Worm (Caenorhabditis elegans): Measurements from ENCODE around the gene T28D9.11.

T28D9.11 gene

DNA sequence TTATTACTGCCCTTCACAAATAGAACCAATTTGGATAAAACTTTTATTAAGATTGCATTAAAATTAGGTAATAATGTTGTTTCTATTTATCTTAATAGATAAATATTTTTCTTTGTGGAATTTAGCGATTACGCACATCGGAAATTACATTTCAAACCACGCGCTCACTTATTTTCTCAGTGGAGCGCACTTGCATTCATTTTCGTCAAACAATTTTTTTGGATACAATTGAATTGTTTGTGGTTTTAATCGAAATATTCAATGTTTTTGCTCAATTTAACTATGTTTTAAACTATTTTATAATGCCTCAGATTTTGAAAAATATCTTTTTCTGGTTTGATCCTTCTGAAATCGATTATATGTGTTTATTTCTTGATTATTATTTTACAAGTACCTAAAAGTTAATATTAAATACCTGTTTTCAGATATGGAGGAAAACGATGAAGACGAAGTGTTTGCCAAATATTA, 44.2 kb upstream of the T28D9.11 start, which contains the start of gene utp-20:
TSS of gene utp-20 (plus strand) at position 418 of the 468 bp plus-strand sequence.
- TF ChIP-seq che-1 (tag; optimal IDR thresholded peaks at IDR 0.05) = no peak
- peak; percentile 5 for TF ChIP-seq nfya-1 (tag; optimal IDR thresholded peaks at IDR 0.05)
- peak; percentile 26 for TF ChIP-seq ceh-31 (tag; optimal IDR thresholded peaks at IDR 0.05)
- no peak for TF ChIP-seq nhr-232 (tag; optimal IDR thresholded peaks at IDR 0.05)
- peak; percentile 70 for TF ChIP-seq hlh-30 (tag; optimal IDR thresholded peaks at IDR 0.05; ENCODE audit: insufficient read depth)
- peak; percentile 81 for TF ChIP-seq unc-42 (tag; optimal IDR thresholded peaks at IDR 0.05)
- TF ChIP-seq tbx-2 (tag; optimal IDR thresholded peaks at IDR 0.05) = no peak
- no peak for TF ChIP-seq ceh-6 (GFP tag; optimal IDR thresholded peaks at IDR 0.05)

DNA sequence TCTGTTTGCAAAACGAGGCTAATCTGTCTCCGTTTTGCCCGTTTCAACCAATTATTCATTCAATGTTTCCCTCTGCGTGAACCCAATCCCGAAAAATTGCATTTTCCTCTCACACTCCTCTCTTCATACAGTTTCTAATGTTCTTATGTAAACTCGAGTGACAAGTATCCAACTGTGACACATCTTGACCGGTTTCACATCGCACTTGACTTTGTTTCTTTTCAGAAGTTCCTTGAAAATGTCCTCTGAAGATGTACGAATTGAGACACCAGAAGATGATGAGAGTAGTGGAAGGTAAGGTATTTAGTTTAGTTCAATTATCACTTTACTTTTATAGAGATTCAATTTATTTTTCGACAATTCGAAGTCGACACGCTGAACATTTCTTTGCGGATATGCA, 40.1 kb upstream of the T28D9.11 start, which contains the start of gene abcx-1:
TSS of gene abcx-1 (plus strand) at position 224 of the 400 bp plus-strand sequence.
- no peak for TF ChIP-seq unc-86 (tag; optimal IDR thresholded peaks at IDR 0.05)
- no peak for TF ChIP-seq pqm-1 (tag; optimal IDR thresholded peaks at IDR 0.05)
- no peak for TF ChIP-seq ttx-3 (tag; optimal IDR thresholded peaks at IDR 0.05)
- TF ChIP-seq ceh-19 (GFP tag; optimal IDR thresholded peaks at IDR 0.05) = no peak

DNA sequence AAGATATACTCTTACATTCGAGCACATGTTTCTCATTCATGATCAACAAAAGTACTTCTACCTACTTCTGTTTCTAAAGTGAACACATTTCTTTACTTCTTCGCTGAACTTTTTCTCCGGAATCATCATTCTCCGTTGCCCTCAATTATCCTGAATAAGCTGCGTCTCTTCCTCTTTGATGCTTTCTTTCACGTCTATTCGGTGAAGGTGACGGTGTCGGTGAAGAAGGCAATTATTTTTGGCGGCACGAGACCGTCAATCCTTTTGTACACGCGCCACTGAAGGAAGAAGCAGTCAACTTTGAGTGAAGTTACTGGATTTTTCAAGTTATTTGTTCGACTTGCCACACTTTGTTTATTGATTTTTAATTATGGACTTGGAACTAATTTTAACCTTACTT, 39.7 kb upstream of the T28D9.11 start, which contains the start of gene abch-1:
TSS of gene abch-1 (minus strand) at position 101 of the 400 bp plus-strand sequence.
- TF ChIP-seq ttx-3 (tag; optimal IDR thresholded peaks at IDR 0.05) (no peak), hlh-30 (tag; optimal IDR thresholded peaks at IDR 0.05; ENCODE audit: insufficient read depth) (no peak)

DNA sequence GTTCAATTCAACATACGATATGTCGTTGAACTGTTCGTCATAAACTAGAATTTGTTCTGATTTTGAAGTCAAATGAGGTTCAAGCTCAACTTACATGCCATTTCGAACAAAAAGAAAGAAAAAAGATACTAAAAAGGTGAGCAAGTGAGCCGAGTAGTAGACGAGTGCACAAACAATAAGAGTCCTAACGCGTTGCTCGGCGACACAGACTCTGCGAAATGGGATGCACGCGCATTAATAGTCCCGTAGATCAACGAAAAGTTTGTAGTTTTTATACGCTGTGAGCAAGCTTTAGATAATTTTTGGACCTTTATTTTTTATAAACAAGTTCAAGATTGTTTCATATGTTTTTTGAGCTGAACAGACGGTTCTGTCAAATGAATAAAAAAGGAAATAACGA, 36.8 kb upstream of the T28D9.11 start, which contains the start of gene C56E6.4:
TSS of gene C56E6.4 (minus strand) at position 101 of the 400 bp plus-strand sequence.
- TF ChIP-seq pat-9 (tag; optimal IDR thresholded peaks at IDR 0.05) (no peak), ceh-18 (tag; optimal IDR thresholded peaks at IDR 0.05) (no peak), sdc-2 (tag; optimal IDR thresholded peaks at IDR 0.05) (no peak), ceh-19 (GFP tag; optimal IDR thresholded peaks at IDR 0.05) (no peak), pha-4 (tag; optimal IDR thresholded peaks at IDR 0.05) (no peak), fkh-6 (tag; optimal IDR thresholded peaks at IDR 0.05) (no peak), pax-1 (tag; optimal IDR thresholded peaks at IDR 0.05) (no peak), ama-1 (optimal IDR thresholded peaks at IDR 0.05) (no peak), ttx-3 (tag; optimal IDR thresholded peaks at IDR 0.05) (no peak)

DNA sequence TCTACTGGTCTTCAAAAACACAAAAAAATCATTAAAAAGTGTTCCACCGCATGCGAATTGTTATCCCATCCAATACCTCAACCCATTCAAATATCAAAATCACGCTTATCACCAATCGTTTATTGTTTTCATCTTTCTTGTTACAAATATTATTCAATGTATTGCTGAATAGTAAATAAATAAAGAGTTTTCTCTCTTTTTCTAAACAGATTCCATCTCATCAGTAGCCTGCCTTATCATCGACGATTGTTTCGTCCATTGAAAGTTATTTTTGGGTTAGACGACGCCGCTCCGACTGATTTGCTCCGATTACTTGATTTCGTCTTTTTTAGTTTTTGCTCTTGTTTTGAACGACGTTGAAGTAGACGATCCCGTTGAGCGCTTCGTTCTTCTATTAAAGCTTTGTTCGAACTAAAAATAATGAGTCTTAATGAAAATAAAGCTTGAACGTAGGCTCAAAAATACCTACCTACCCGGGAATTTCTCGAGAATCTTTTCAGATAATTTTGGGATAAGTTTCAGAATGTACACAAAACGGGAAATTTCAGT, 34.4 kb upstream of the T28D9.11 start:
- no peak for TF ChIP-seq npax-4 (tag; optimal IDR thresholded peaks at IDR 0.05)
- no peak for TF ChIP-seq sdc-2 (tag; optimal IDR thresholded peaks at IDR 0.05)
- no peak for TF ChIP-seq ama-1 (optimal IDR thresholded peaks at IDR 0.05)
- no peak for TF ChIP-seq F13H6.1 (tag; optimal IDR thresholded peaks at IDR 0.05)
- TF ChIP-seq lim-6 (tag; optimal IDR thresholded peaks at IDR 0.05) = no peak
- TF ChIP-seq madf-2 (tag; optimal IDR thresholded peaks at IDR 0.05) = no peak
- no peak for TF ChIP-seq ceh-18 (tag; optimal IDR thresholded peaks at IDR 0.05)
- TF ChIP-seq ceh-6 (GFP tag; optimal IDR thresholded peaks at IDR 0.05) = no peak
- no peak for TF ChIP-seq C08G9.2 (tag; optimal IDR thresholded peaks at IDR 0.05)
- no peak for TF ChIP-seq ets-4 (tag; optimal IDR thresholded peaks at IDR 0.05)
- no peak for TF ChIP-seq unc-3 (GFP tag; conservative IDR thresholded peaks at IDR 0.05)
- TF ChIP-seq unc-3 (tag; optimal IDR thresholded peaks at IDR 0.05) = no peak
- no peak for TF ChIP-seq C38D4.7 (GFP tag; optimal IDR thresholded peaks at IDR 0.05)
- no peak for TF ChIP-seq elt-4 (tag; optimal IDR thresholded peaks at IDR 0.05)
- TF ChIP-seq ceh-30 (tag; optimal IDR thresholded peaks at IDR 0.05) = no peak
- TF ChIP-seq fkh-10 (GFP tag; optimal IDR thresholded peaks at IDR 0.05) = no peak
- TF ChIP-seq rnt-1 (tag; optimal IDR thresholded peaks at IDR 0.05) = no peak

DNA sequence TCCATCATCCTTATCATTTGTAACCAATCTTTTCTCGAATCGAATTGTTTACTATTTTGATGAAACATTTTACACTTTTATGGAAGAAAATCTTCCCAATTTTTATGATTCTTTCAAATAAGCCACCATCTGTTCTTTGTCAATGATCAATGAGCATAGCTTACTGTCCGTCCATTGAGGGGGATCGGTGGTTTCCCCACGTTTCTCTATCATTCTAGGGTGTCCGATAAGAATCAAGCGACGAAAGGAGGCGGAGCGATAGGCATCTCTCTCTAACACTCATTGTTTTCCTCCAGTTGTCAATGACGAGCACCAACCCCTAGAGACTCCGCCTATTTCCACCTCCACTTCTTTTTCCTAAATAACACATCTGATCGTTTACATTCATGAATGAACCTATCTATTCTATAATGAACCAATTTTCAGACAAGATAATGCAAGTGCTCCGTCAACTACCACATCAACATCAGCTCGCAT, 32.7 kb upstream of the T28D9.11 start, which contains the start of gene C56E6.2:
TSS of gene C56E6.2 (plus strand) at position 427 of the 477 bp plus-strand sequence.
- TF ChIP-seq hlh-8 (tag; optimal IDR thresholded peaks at IDR 0.05) (no peak), elt-2 (tag; optimal IDR thresholded peaks at IDR 0.05) (peak; percentile 53), unc-55 (GFP tag; optimal IDR thresholded peaks at IDR 0.05) (peak; percentile 13), C08G9.2 (tag; optimal IDR thresholded peaks at IDR 0.05) (no peak), ceh-22 (tag; optimal IDR thresholded peaks at IDR 0.05) (no peak), ttx-3 (tag; optimal IDR thresholded peaks at IDR 0.05) (no peak), gmeb-2 (tag; optimal IDR thresholded peaks at IDR 0.05) (no peak), ceh-19 (GFP tag; optimal IDR thresholded peaks at IDR 0.05) (no peak), pros-1 (tag; optimal IDR thresholded peaks at IDR 0.05) (no peak)

Measured in whole organism, late embryonic.